Fruit fly (Drosophila melanogaster): ENCODE data around the gene CG10357.
A peak's percentile ranks its signal among the peaks of the same experiment; 100 is the strongest.

CG10357 gene

dm6 chr3L:3665288-3666210 is 50.4 kb downstream of the CG10357 start (continued):
- TF ChIP-seq CG17568 (GFP tag; optimal IDR thresholded peaks at IDR 0.05) (peak; percentile 49), Sox100B (GFP tag; optimal IDR thresholded peaks at IDR 0.05) (no peak), CG32532 (GFP tag; IDR thresholded peaks at IDR 0.05) (peak; percentile 68), kah (GFP tag; optimal IDR thresholded peaks at IDR 0.05) (no peak), aop (GFP tag; IDR thresholded peaks at IDR 0.05) (0 out of 2 replicates have a peak, but pooled peaks have one; percentile 13), CG2889 (GFP tag; IDR thresholded peaks at IDR 0.05) (no peak), org-1 (GFP tag; optimal IDR thresholded peaks at IDR 0.05) (no peak), CG9932 (GFP tag; IDR thresholded peaks at IDR 0.05) (peak; percentile 75), Max (GFP tag; optimal IDR thresholded peaks at IDR 0.05) (no peak), CG9797 (GFP tag; optimal IDR thresholded peaks at IDR 0.05) (no peak), seq (GFP tag; IDR thresholded peaks at IDR 0.05) (no peak), CG3281 (GFP tag; optimal IDR thresholded peaks at IDR 0.05) (no peak), CG17359 (tag; optimal IDR thresholded peaks at IDR 0.05) (no peak), ERR (GFP tag; optimal IDR thresholded peaks at IDR 0.05) (no peak), CG17328 (GFP tag; IDR thresholded peaks at IDR 0.05) (peak; percentile 69), Dfd (GFP tag; optimal IDR thresholded peaks at IDR 0.05) (no peak), CG13624 (GFP tag; optimal IDR thresholded peaks at IDR 0.05) (peak; percentile 68), CG11560 (tag; IDR thresholded peaks at IDR 0.05) (no peak), CG4730 (GFP tag; IDR thresholded peaks at IDR 0.05) (no peak), Blimp-1 (GFP tag; optimal IDR thresholded peaks at IDR 0.05) (peak; percentile 50), Lhr (GFP tag; optimal IDR thresholded peaks at IDR 0.05) (peak; percentile 23), Fer1 (GFP tag; optimal IDR thresholded peaks at IDR 0.05) (no peak), HLH3B (GFP tag; IDR thresholded peaks at IDR 0.05) (peak; percentile 28; the same call in 1 of the 2 replicates), insv (GFP tag; optimal IDR thresholded peaks at IDR 0.05) (no peak), zen2 (GFP tag; IDR thresholded peaks at IDR 0.05; ENCODE audit: partially characterized antibody) (no peak), CG15073 (GFP tag; optimal IDR thresholded peaks at IDR 0.05) (no peak), CG31388 (GFP tag; optimal IDR thresholded peaks at IDR 0.05) (no peak), CG3726 (GFP tag; IDR thresholded peaks at IDR 0.05) (no peak), disco-r (GFP tag; optimal IDR thresholded peaks at IDR 0.05) (no peak), ac (GFP tag; optimal IDR thresholded peaks at IDR 0.05) (no peak), CG8944 (GFP tag; optimal IDR thresholded peaks at IDR 0.05) (peak; percentile 51), CG43689 (GFP tag; IDR thresholded peaks at IDR 0.05) (no peak), Oaz (GFP tag; IDR thresholded peaks at IDR 0.05) (0 out of 2 replicates have a peak, but pooled peaks have one; percentile 14), unpg (GFP tag; optimal IDR thresholded peaks at IDR 0.05) (peak; percentile 64), HLH4C (GFP tag; IDR thresholded peaks at IDR 0.05; ENCODE audit: partially characterized antibody) (no peak), CG2202 (tag; optimal IDR thresholded peaks at IDR 0.05) (peak; percentile 52), tap (tag; optimal IDR thresholded peaks at IDR 0.05) (no peak), CG7556 (GFP tag; optimal IDR thresholded peaks at IDR 0.05) (peak; percentile 34), row (GFP tag; IDR thresholded peaks at IDR 0.05) (peak; percentile 57; the same call in 2 of the 3 replicates), CG15269 (tag; optimal IDR thresholded peaks at IDR 0.05) (peak; percentile 44), so (GFP tag; IDR thresholded peaks at IDR 0.05) (0 out of 3 replicates have a peak, but pooled peaks have one; percentile 58), CG12769 (tag; optimal IDR thresholded peaks at IDR 0.05) (peak; percentile 53), esg (GFP tag; conservative IDR thresholded peaks at IDR 0.05) (peak; percentile 38; the same call in 1 of the 2 replicates), dpn (GFP tag; optimal IDR thresholded peaks at IDR 0.05) (peak in 1 of 2 experiments; percentile 68), CG6813 (GFP tag; optimal IDR thresholded peaks at IDR 0.05) (no peak), CG4360 (GFP tag; IDR thresholded peaks at IDR 0.05) (no peak), slp2 (GFP tag; optimal IDR thresholded peaks at IDR 0.05) (no peak), MTF-1 (GFP tag; optimal IDR thresholded peaks at IDR 0.05; ENCODE audit: borderline replicate concordance) (no peak)

Data from whole organism, embryonic.